Fruit fly (Drosophila melanogaster) S2 (cell line): Measurements from ENCODE around the gene Alg-2.

Experiments used
- CG8478 ChIP-seq: fragments of >200 bp; optimal IDR thresholded peaks from 2 replicates; lab custom pipeline; 2018
- CTCF ChIP-seq, 2 experiments: fragments of >200 bp; optimal IDR thresholded peaks; 2 replicates each; lab custom pipeline; 2018

- TF ChIP-seq CG8478 (no peak), CTCF (optimal IDR thresholded peaks at IDR 0.05; lab: Kevin White, UChicago) (no peak)
These were observed 36.0 kb upstream of the Alg-2 start, which contains the start of gene Parp1 for dm6 chr3R:3586937-3587336.
